Worm (Caenorhabditis elegans) whole organism, L4 larva: ENCODE data around the gene C29F5.1.

Source experiments
- D1046.2 ChIP-seq: fragments of 200-800 bp; sonication (Bioruptor generic); IDR thresholded peaks from 2 replicates; pipeline ENCODE4 v1.3.6; 2022; ENCODE audit warnings: missing genetic modification characterization, missing compliant biosample characterization
- F10B5.3 ChIP-seq: sonication (generic microtip); optimal IDR thresholded peaks from 2 replicates; lab custom pipeline; 2016; ENCODE audit warnings: mild to moderate bottlenecking, missing genetic modification characterization, missing compliant biosample characterization
- F26F4.8 ChIP-seq: fragments of 200-800 bp; sonication (Bioruptor generic); conservative IDR thresholded peaks from 2 replicates; pipeline ENCODE4 v1.3.6; 2022; ENCODE audit warnings: missing genetic modification characterization, missing compliant biosample characterization
- Y48G9A.11 ChIP-seq: fragments of 200-800 bp; sonication (Bioruptor generic); IDR thresholded peaks from 2 replicates; pipeline ENCODE4 v1.3.6; 2022; ENCODE audit warnings: missing genetic modification reagents, missing genetic modification characterization, missing compliant biosample characterization
- aly-2 ChIP-seq: sonication (generic microtip); optimal IDR thresholded peaks from 2 replicates; lab custom pipeline; 2018; ENCODE audit warnings: missing biosample characterization, missing genetic modification characterization
- hlh-30 ChIP-seq: sonication (generic microtip); optimal IDR thresholded peaks from 2 replicates; lab custom pipeline; 2017; ENCODE audit warnings: antibody characterized with exemption, mild to moderate bottlenecking, missing genetic modification characterization, missing compliant biosample characterization; ENCODE audit not compliant: insufficient read depth
- lir-3 ChIP-seq: sonication (generic microtip); optimal IDR thresholded peaks from 2 replicates; lab custom pipeline; 2016; ENCODE audit warnings: mild to moderate bottlenecking, missing genetic modification characterization, missing compliant biosample characterization
- mep-1 ChIP-seq: fragments of 150-350 bp; sonication (generic microtip); optimal IDR thresholded peaks from 3 replicates; lab custom pipeline; 2014; ENCODE audit warnings: missing biosample characterization, missing genetic modification characterization
- snpc-4 ChIP-seq: fragments of 150-350 bp; optimal IDR thresholded peaks from 2 replicates; lab custom pipeline; 2014; ENCODE audit warnings: missing biosample characterization, missing genetic modification characterization

DNA sequence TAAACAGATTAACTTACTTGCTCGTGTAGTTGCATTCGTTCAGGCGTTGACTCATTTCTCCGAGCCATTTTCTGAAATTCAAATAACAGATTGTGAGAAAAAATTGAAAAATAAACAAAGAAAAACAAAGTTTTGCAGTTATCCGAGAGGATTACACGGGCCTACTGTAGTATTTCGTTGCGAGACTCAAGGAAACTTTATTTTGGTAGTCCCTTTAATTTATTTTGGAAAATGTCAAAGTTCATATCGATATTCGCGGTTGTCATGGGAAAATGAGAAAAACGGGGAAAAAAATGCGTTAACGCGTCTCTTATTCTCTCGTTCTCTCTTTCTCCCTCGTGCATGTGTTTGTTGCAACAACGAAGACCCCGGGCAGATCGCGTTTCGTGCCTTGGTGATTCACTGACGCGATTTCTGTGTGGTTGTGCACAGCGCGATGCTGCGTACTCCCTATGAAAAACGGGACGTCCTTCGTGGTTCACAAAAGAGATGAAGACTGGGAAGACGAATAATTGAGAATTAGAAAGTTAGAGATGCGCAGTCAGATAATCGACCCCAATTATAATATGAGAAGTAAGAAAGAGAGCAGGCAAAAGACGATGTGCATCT, 28.0 kb downstream of the C29F5.1 start, which contains the start of gene set-4:
- TF ChIP-seq Y48G9A.11 = no peak
- peak; percentile 96 for TF ChIP-seq mep-1
- no peak for TF ChIP-seq D1046.2 (GFP tag; lab: Robert Waterston, UW)
- no peak for TF ChIP-seq lir-3
- TF ChIP-seq F26F4.8 (GFP tag; lab: Robert Waterston, UW) = no peak
- no peak for TF ChIP-seq aly-2 (tag; lab: Kevin White, UChicago)
- peak; percentile 41 for TF ChIP-seq F10B5.3 (tag; lab: Kevin White, UChicago)
- no peak for TF ChIP-seq snpc-4 (tag; lab: Kevin White, UChicago)
- TF ChIP-seq hlh-30 (tag; lab: Kevin White, UChicago) = peak; percentile 95
